Worm (Caenorhabditis elegans) whole organism, L3 larva: ENCODE data around the gene unc-62.

Experiments used
- R02D3.7 ChIP-seq: fragments of 150-350 bp; optimal IDR thresholded peaks from 2 replicates; lab custom pipeline; 2014; ENCODE audit warnings: missing biosample characterization, missing genetic modification characterization
- ama-1 ChIP-seq: fragments of 150-350 bp; optimal IDR thresholded peaks from 2 replicates; lab custom pipeline; 2018
- ceh-28 ChIP-seq: fragments of 150-350 bp; optimal IDR thresholded peaks from 2 replicates; lab custom pipeline; 2014; ENCODE audit warnings: missing biosample characterization, missing genetic modification reagents, missing genetic modification characterization
- egl-27 ChIP-seq: sonication (generic microtip); optimal IDR thresholded peaks from 4 replicates; lab custom pipeline; 2017; ENCODE audit warnings: missing biosample characterization, missing genetic modification reagents, missing genetic modification characterization
- elt-2 ChIP-seq: sonication (generic microtip); optimal IDR thresholded peaks from 2 replicates; lab custom pipeline; 2016; ENCODE audit warnings: missing genetic modification reagents, mild to moderate bottlenecking, missing genetic modification characterization, missing compliant biosample characterization
- jun-1 ChIP-seq: fragments of 150-350 bp; optimal IDR thresholded peaks from 2 replicates; lab custom pipeline; 2014; ENCODE audit warnings: missing biosample characterization, missing genetic modification reagents, missing genetic modification characterization
- mdl-1 ChIP-seq: fragments of 150-350 bp; optimal IDR thresholded peaks from 2 replicates; lab custom pipeline; 2014; ENCODE audit warnings: missing biosample characterization, missing genetic modification characterization
- mml-1 ChIP-seq: fragments of 150-350 bp; sonication (generic microtip); optimal IDR thresholded peaks from 3 replicates; lab custom pipeline; 2014; ENCODE audit warnings: missing biosample characterization, missing genetic modification characterization
- nhr-23 ChIP-seq: fragments of 150-350 bp; optimal IDR thresholded peaks from 2 replicates; lab custom pipeline; 2014; ENCODE audit warnings: missing biosample characterization, missing genetic modification reagents, missing genetic modification characterization
- nhr-28 ChIP-seq: fragments of 150-350 bp; optimal IDR thresholded peaks from 2 replicates; lab custom pipeline; 2014; ENCODE audit warnings: missing biosample characterization, missing genetic modification characterization
- sea-2 ChIP-seq: fragments of 150-350 bp; sonication (generic microtip); optimal IDR thresholded peaks from 4 replicates; lab custom pipeline; 2014; ENCODE audit warnings: missing biosample characterization, missing genetic modification reagents, missing genetic modification characterization
- snpc-4 ChIP-seq: fragments of 150-350 bp; optimal IDR thresholded peaks from 2 replicates; lab custom pipeline; 2014; ENCODE audit warnings: missing biosample characterization, missing genetic modification characterization
- ztf-11 ChIP-seq: fragments of 150-350 bp; optimal IDR thresholded peaks from 2 replicates; lab custom pipeline; 2014; ENCODE audit warnings: missing biosample characterization, missing genetic modification characterization

- peak; percentile 11 for TF ChIP-seq snpc-4 (tag; lab: Kevin White, UChicago)
- no peak for TF ChIP-seq ztf-11 (tag; lab: Kevin White, UChicago)
- TF ChIP-seq R02D3.7 (tag; lab: Kevin White, UChicago), result peak; percentile 41
- no peak for TF ChIP-seq jun-1 (tag; lab: Kevin White, UChicago)
- no peak for TF ChIP-seq ama-1 (lab: Kevin White, UChicago)
- TF ChIP-seq nhr-23, result peak; percentile 72
- TF ChIP-seq nhr-28 (tag; lab: Kevin White, UChicago), result no peak
- TF ChIP-seq mml-1 (tag; lab: Kevin White, UChicago), result no peak
- no peak for TF ChIP-seq egl-27 (tag; lab: Kevin White, UChicago)
- TF ChIP-seq sea-2, result no peak
- no peak for TF ChIP-seq elt-2 (tag; lab: Kevin White, UChicago)
- TF ChIP-seq mdl-1 (tag; lab: Kevin White, UChicago), result no peak
- TF ChIP-seq ceh-28 (tag; lab: Kevin White, UChicago), result peak; percentile 51
Measured at ce11 chrV:4507836-4508462, 10.7 kb downstream of the unc-62 start.
